Fruit fly (Drosophila melanogaster) whole organism, pupa: ENCODE results near the gene Jhbp15.

ENCODE experiments used
- CG10348 ChIP-seq: fragments of 200-800 bp; sonication (Bioruptor generic); IDR thresholded peaks from 2 replicates; pipeline ENCODE4 v1.3.6; 2022; ENCODE audit warnings: missing biosample characterization, missing genetic modification characterization
- CG12605 ChIP-seq: fragments of 200-800 bp; sonication (Bioruptor generic); IDR thresholded peaks from 2 replicates; pipeline ENCODE4 v1.3.6; 2022; ENCODE audit warnings: missing biosample characterization, missing genetic modification characterization
- CG13204 ChIP-seq: fragments of 200-800 bp; sonication (Bioruptor generic); optimal IDR thresholded peaks from 2 replicates; lab custom pipeline; 2018; ENCODE audit warnings: missing biosample characterization, mild to moderate bottlenecking, missing genetic modification characterization, moderate library complexity
- CG14655 ChIP-seq: fragments of 200-800 bp; sonication (Bioruptor generic); optimal IDR thresholded peaks from 3 replicates; lab custom pipeline; 2017; ENCODE audit warnings: mild to moderate bottlenecking, missing biosample characterization, missing genetic modification reagents, missing genetic modification characterization
- CG15710 ChIP-seq: fragments of 200-800 bp; sonication (Bioruptor generic); optimal IDR thresholded peaks from 2 replicates; lab custom pipeline; 2018; ENCODE audit warnings: missing biosample characterization, mild to moderate bottlenecking, missing genetic modification characterization, moderate library complexity
- CG17806 ChIP-seq: fragments of 200-800 bp; sonication (Bioruptor generic); optimal IDR thresholded peaks from 2 replicates; lab custom pipeline; 2018; ENCODE audit warnings: missing biosample characterization, mild to moderate bottlenecking, missing genetic modification characterization, moderate library complexity
- CG32121 ChIP-seq: fragments of 200-800 bp; sonication (Bioruptor generic); IDR thresholded peaks from 2 replicates; pipeline ENCODE4 v1.3.6; 2022; ENCODE audit warnings: missing biosample characterization, missing genetic modification characterization
- CG34367 ChIP-seq: fragments of 200-800 bp; sonication (Bioruptor generic); optimal IDR thresholded peaks from 2 replicates; lab custom pipeline; 2018; ENCODE audit warnings: missing biosample characterization, mild to moderate bottlenecking, missing genetic modification characterization
- CG4496 ChIP-seq: fragments of 200-800 bp; sonication (Bioruptor generic); IDR thresholded peaks from 3 replicates; pipeline ENCODE4 v1.3.6; 2022; ENCODE audit warnings: missing biosample characterization, missing genetic modification characterization
- CG8159 ChIP-seq: fragments of 200-800 bp; sonication (Bioruptor generic); optimal IDR thresholded peaks from 3 replicates; lab custom pipeline; 2018; ENCODE audit warnings: missing biosample characterization, mild to moderate bottlenecking, missing genetic modification characterization, moderate library complexity
- CG8301 ChIP-seq: fragments of 200-800 bp; sonication (Bioruptor generic); optimal IDR thresholded peaks from 2 replicates; lab custom pipeline; 2018; ENCODE audit warnings: missing biosample characterization, mild to moderate bottlenecking, missing genetic modification characterization
- CG9948 ChIP-seq: fragments of 200-800 bp; sonication (Bioruptor generic); optimal IDR thresholded peaks from 2 replicates; lab custom pipeline; 2018; ENCODE audit warnings: missing biosample characterization, mild to moderate bottlenecking, missing genetic modification characterization, moderate library complexity
- D1 ChIP-seq: fragments of 200-800 bp; sonication (Bioruptor generic); optimal IDR thresholded peaks from 2 replicates; lab custom pipeline; 2018; ENCODE audit warnings: missing biosample characterization, mild to moderate bottlenecking, missing genetic modification characterization, moderate library complexity
- EcR ChIP-seq: fragments of 200-800 bp; sonication (Bioruptor generic); optimal IDR thresholded peaks from 3 replicates; lab custom pipeline; 2019; ENCODE audit warnings: missing biosample characterization, missing genetic modification characterization, mild to moderate bottlenecking, moderate library complexity, missing genetic modification reagents
- Ets98B ChIP-seq: fragments of 200-800 bp; sonication (Bioruptor generic); IDR thresholded peaks from 2 replicates; pipeline ENCODE4 v1.3.6; 2022; ENCODE audit warnings: missing biosample characterization, missing genetic modification characterization
- Pif1A ChIP-seq: fragments of 200-800 bp; sonication (Bioruptor generic); optimal IDR thresholded peaks from 3 replicates; lab custom pipeline; 2016; ENCODE audit warnings: missing biosample characterization, missing genetic modification characterization
- Pif1B ChIP-seq: fragments of 200-800 bp; sonication (Bioruptor generic); optimal IDR thresholded peaks from 3 replicates; lab custom pipeline; 2016; ENCODE audit warnings: missing biosample characterization, missing genetic modification characterization
- Snoo ChIP-seq: fragments of 200-800 bp; sonication (Bioruptor generic); optimal IDR thresholded peaks from 3 replicates; lab custom pipeline; 2017; ENCODE audit warnings: missing biosample characterization, mild to moderate bottlenecking, missing genetic modification characterization, inconsistent platforms
- fd96Ca ChIP-seq: fragments of 200-800 bp; sonication (Bioruptor generic); IDR thresholded peaks from 3 replicates; pipeline ENCODE4 v1.3.6; 2022; ENCODE audit warnings: missing biosample characterization, missing genetic modification characterization
- gl ChIP-seq: fragments of 200-800 bp; sonication (Bioruptor generic); optimal IDR thresholded peaks from 2 replicates; lab custom pipeline; 2018; ENCODE audit warnings: missing biosample characterization, mild to moderate bottlenecking, missing genetic modification characterization
- rn ChIP-seq: fragments of 200-800 bp; sonication (Bioruptor generic); IDR thresholded peaks from 2 replicates; pipeline ENCODE4 v1.3.6; 2022; ENCODE audit warnings: missing biosample characterization, missing genetic modification characterization

Jhbp15 gene

DNA sequence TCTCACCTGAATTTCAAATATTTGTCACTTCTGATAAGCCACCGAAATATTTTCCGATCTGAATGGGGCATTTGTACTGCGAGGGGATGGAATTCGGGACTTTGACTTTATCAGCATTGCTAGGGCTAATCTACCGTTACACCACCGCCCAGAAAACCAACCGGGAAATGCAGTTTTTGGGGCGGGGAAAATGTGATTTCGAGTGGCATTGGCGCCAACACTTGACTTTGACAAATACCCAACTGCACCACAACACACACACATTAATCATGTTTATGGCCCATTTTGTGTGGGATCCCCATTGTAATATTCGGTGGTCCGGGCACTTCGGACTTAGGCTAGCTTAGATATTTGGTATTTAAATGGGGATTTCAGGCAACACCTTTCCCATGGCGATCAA, 28.2 kb upstream of the Jhbp15 start:
- TF ChIP-seq Pif1A (no peak), gl (tag; lab: Kevin White, UChicago) (no peak), CG15710 (no peak), CG17806 (tag; lab: Kevin White, UChicago) (no peak), CG12605 (GFP tag; lab: Robert Waterston, UW) (no peak), D1 (tag; lab: Kevin White, UChicago) (no peak), CG4496 (GFP tag; lab: Robert Waterston, UW) (no peak), CG9948 (tag; lab: Kevin White, UChicago) (no peak), CG14655 (GFP tag; lab: Kevin White, UChicago) (no peak), Ets98B (no peak), CG13204 (GFP tag; lab: Kevin White, UChicago) (no peak), EcR (no peak), Pif1B (GFP tag; lab: Kevin White, UChicago) (no peak), CG32121 (no peak), fd96Ca (GFP tag; lab: Robert Waterston, UW) (no peak)

DNA sequence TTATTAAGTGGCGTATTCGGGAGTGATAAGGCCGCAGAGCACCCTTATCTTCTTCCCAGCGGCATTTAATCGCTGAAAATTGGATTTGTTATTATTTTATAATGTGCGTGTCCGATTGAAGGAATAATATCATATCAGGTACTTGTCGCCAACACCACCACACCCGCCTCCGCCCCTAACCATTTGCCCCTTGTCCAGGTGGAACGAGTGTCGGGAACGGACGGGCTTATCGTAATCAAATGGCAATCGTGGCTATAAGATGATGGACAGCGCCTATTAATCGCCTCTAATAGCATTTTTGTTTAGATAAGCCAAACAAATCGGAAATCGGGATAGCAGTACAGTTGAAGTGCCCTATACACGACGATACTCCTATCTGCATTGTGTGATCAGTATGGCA, 27.4 kb upstream of the Jhbp15 start:
- TF ChIP-seq CG8301 (tag; lab: Kevin White, UChicago) (no peak), CG32121 (no peak), D1 (tag; lab: Kevin White, UChicago) (no peak), Pif1B (GFP tag; lab: Kevin White, UChicago) (no peak), CG10348 (GFP tag; lab: Robert Waterston, UW) (no peak), CG8159 (no peak), EcR (no peak), CG15710 (no peak), gl (tag; lab: Kevin White, UChicago) (no peak), CG9948 (tag; lab: Kevin White, UChicago) (no peak), CG12605 (GFP tag; lab: Robert Waterston, UW) (no peak), CG34367 (tag; lab: Kevin White, UChicago) (no peak), rn (GFP tag; lab: Robert Waterston, UW) (no peak), CG4496 (GFP tag; lab: Robert Waterston, UW) (no peak), Pif1A (no peak), CG17806 (tag; lab: Kevin White, UChicago) (no peak), fd96Ca (GFP tag; lab: Robert Waterston, UW) (no peak), Snoo (no peak), CG14655 (GFP tag; lab: Kevin White, UChicago) (no peak), Ets98B (no peak)

DNA sequence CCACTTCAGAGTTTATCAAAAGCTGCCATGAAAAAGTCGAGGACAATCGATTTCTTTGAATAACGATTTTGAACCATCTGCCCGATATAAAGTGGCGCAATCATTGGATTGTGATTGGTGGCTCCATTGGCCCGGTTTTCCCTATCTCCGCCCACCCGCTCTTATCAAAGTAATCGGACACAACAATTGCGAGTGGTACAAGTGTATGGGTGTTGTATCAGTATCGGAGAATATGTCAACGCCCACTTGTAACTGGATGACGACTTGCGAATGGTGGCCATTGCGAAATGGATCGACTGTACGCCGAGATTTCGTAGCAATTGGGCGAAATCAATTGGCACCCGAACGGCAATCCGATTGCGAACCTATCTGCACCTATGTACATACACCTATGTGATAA, 26.8 kb upstream of the Jhbp15 start:
- TF ChIP-seq CG34367 (tag; lab: Kevin White, UChicago) (no peak), CG12605 (GFP tag; lab: Robert Waterston, UW) (no peak), Ets98B (no peak), CG17806 (tag; lab: Kevin White, UChicago) (no peak), CG13204 (GFP tag; lab: Kevin White, UChicago) (no peak), CG32121 (no peak), fd96Ca (GFP tag; lab: Robert Waterston, UW) (no peak), CG10348 (GFP tag; lab: Robert Waterston, UW) (no peak), CG4496 (GFP tag; lab: Robert Waterston, UW) (no peak), Pif1B (GFP tag; lab: Kevin White, UChicago) (no peak), CG14655 (GFP tag; lab: Kevin White, UChicago) (no peak), CG9948 (tag; lab: Kevin White, UChicago) (no peak), Snoo (no peak), EcR (no peak), CG8159 (no peak), Pif1A (no peak)

DNA sequence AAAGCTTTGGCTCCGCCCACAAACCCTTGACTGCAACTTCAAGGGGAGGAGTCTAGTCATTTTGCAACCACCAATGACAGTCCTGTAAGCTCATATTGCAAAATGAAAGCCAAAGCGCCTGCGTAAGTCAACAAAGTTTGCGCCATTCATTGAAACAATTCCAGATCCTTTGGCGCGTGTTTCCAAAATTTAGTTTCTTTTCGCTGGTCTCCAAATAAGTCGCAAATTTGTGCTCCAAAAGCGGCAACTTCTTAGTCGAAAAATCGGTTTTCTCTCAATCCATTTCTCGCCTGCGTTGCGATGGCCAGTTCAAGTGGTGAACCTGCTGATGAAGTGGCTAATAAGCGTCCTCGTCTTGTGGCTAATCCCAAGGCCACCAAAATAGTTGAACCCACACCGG, 22.9 kb upstream of the Jhbp15 start, which contains the start of gene dmrt93B:
TSS of gene dmrt93B (plus strand) at position 301 of the 400 bp plus-strand sequence.
- TF ChIP-seq CG14655 (GFP tag; lab: Kevin White, UChicago) (no peak), Pif1B (GFP tag; lab: Kevin White, UChicago) (no peak), CG34367 (tag; lab: Kevin White, UChicago) (no peak), CG9948 (tag; lab: Kevin White, UChicago) (no peak), CG4496 (GFP tag; lab: Robert Waterston, UW) (no peak), CG17806 (tag; lab: Kevin White, UChicago) (no peak), fd96Ca (GFP tag; lab: Robert Waterston, UW) (no peak), gl (tag; lab: Kevin White, UChicago) (no peak), CG10348 (GFP tag; lab: Robert Waterston, UW) (no peak), CG8301 (tag; lab: Kevin White, UChicago) (no peak), Snoo (no peak), CG13204 (GFP tag; lab: Kevin White, UChicago) (no peak)

DNA sequence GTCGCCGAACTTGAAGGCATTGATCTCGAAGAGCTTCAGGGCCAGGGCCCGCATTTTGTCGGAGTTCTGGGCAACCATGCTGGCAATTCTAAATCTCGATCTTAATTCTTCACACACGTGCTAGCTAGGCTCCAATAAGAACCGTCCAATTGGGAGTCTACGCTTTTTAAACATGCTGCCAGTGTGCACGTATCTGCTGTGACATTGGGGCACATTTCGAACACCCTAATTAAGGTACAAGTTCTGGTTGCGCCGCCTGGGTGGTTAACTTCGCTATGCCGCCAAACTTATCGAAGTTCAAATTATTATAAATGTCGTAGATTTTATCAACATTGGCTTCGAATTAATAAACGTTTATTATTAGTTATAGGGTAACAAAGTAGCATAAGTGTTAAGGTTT, 22.4 kb upstream of the Jhbp15 start, which contains the start of gene r-l:
TSS of gene r-l (minus strand) at position 179 of the 400 bp plus-strand sequence.
- TF ChIP-seq Ets98B (no peak), EcR (peak; percentile 22)

DNA sequence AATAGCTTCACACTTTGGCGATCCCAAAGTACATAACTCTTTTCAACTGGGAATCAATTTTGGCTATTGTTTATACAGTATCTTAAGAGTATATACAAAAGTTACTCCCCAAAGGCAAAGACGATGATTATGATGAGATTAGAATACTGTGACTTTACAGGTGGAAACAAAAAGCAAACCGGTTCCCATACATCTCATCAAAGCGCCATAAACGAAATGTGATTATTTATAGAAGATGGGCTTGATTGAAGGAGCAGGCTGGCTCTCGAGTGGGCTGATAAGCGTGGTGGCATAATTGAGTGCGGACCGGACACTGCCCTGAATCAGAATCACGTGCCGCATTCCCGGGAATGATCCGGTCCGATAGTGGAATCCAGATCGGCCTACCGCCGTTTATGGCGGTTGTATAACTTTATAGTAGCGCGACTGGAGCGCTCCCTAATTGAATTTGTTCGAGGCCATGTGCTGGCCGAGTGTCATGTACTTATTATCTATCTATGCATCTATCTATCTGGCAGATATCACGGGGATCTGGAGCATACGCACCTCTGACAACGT, 21.2 kb upstream of the Jhbp15 start:
- TF ChIP-seq Ets98B (no peak), Pif1B (GFP tag; lab: Kevin White, UChicago) (no peak), CG17806 (tag; lab: Kevin White, UChicago) (no peak), Pif1A (no peak), CG8159 (no peak), CG13204 (GFP tag; lab: Kevin White, UChicago) (no peak), CG15710 (no peak), CG34367 (tag; lab: Kevin White, UChicago) (no peak), rn (GFP tag; lab: Robert Waterston, UW) (no peak), CG4496 (GFP tag; lab: Robert Waterston, UW) (no peak), EcR (no peak), Snoo (no peak)
